Fruit fly (Drosophila melanogaster): Measurements from ENCODE around the gene CG8188.

The CG8188 gene

DNA sequence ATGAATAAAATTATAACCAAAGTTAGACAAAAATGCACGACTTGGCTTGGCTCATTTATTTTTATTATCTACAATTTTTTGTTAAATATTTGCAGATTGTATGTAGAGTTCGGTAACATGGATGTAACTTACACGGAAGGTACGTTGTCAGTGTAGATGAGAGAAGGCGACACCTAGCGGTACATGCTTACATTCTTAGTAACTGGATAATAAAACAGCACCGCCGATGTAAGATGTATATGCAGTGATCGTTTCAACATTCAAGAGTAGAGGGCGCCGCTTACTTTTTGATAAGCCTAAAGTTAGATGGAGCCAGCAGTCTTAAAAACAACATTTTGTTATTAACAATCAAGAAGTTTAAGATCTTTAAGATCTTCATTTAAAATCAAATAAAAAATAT lies 48.8 kb upstream of the CG8188 start (continued):
- peak; percentile 61 for TF ChIP-seq mam (GFP tag; optimal IDR thresholded peaks at IDR 0.05)
- TF ChIP-seq vfl (GFP tag; optimal IDR thresholded peaks at IDR 0.05) = no peak
- no peak for TF ChIP-seq br (optimal IDR thresholded peaks at IDR 0.05)
- peak; percentile 58 for TF ChIP-seq CoRest (tag; optimal IDR thresholded peaks at IDR 0.05)
- TF ChIP-seq onecut (GFP tag; IDR thresholded peaks at IDR 0.05) = no peak
- TF ChIP-seq CG7357 (GFP tag; IDR thresholded peaks at IDR 0.05) = no peak; the same call in 2 of the 3 replicates
- TF ChIP-seq CG18011 (GFP tag; optimal IDR thresholded peaks at IDR 0.05) = no peak
- TF ChIP-seq phol (tag; optimal IDR thresholded peaks at IDR 0.05) = peak; percentile 30
- no peak for TF ChIP-seq CG2889 (GFP tag; IDR thresholded peaks at IDR 0.05)
- TF ChIP-seq fd96Cb (tag; optimal IDR thresholded peaks at IDR 0.05) = no peak
- TF ChIP-seq D19B (GFP tag; optimal IDR thresholded peaks at IDR 0.05) = no peak
- peak; percentile 19 for TF ChIP-seq Jarid2 (GFP tag; optimal IDR thresholded peaks at IDR 0.05)
- no peak for TF ChIP-seq CG3407 (GFP tag; optimal IDR thresholded peaks at IDR 0.05)
- TF ChIP-seq CHES-1-like (GFP tag; optimal IDR thresholded peaks at IDR 0.05) = peak; percentile 25
- peak; percentile 66 for TF ChIP-seq HmgZ (tag; optimal IDR thresholded peaks at IDR 0.05)
- TF ChIP-seq ro (GFP tag; IDR thresholded peaks at IDR 0.05) = no peak
- TF ChIP-seq HmgD (GFP tag; optimal IDR thresholded peaks at IDR 0.05) = peak; percentile 73
- TF ChIP-seq CG3163 (GFP tag; optimal IDR thresholded peaks at IDR 0.05) = peak; percentile 46
- 0 out of 4 replicates have a peak, but pooled peaks have one; percentile 63 for TF ChIP-seq chinmo (GFP tag; IDR thresholded peaks at IDR 0.05; ENCODE audit: partially characterized antibody)
- no peak for TF ChIP-seq MBD-R2 (GFP tag; IDR thresholded peaks at IDR 0.05)
- peak; percentile 14; the same call in 1 of the 2 replicates for TF ChIP-seq klu (GFP tag; IDR thresholded peaks at IDR 0.05)
- TF ChIP-seq Aef1 (GFP tag; IDR thresholded peaks at IDR 0.05) = peak; percentile 15; the same call in 1 of the 3 replicates
- TF ChIP-seq Opbp (GFP tag; IDR thresholded peaks at IDR 0.05; ENCODE audit: partially characterized antibody) = no peak; the same call in 2 of the 3 replicates
- no peak for TF ChIP-seq sima (GFP tag; optimal IDR thresholded peaks at IDR 0.05)
- TF ChIP-seq Blimp-1 (GFP tag; optimal IDR thresholded peaks at IDR 0.05) = peak; percentile 3
- TF ChIP-seq bigmax (GFP tag; optimal IDR thresholded peaks at IDR 0.05) = no peak
- TF ChIP-seq CG17829 (tag; optimal IDR thresholded peaks at IDR 0.05) = peak; percentile 72
- no peak for TF ChIP-seq ATbp (GFP tag; optimal IDR thresholded peaks at IDR 0.05)
- TF ChIP-seq MESR4 (GFP tag; optimal IDR thresholded peaks at IDR 0.05) = no peak
- TF ChIP-seq D19A (tag; optimal IDR thresholded peaks at IDR 0.05) = no peak
- 0 out of 3 replicates have a peak, but pooled peaks have one; percentile 35 for TF ChIP-seq tgo (GFP tag; IDR thresholded peaks at IDR 0.05)
- TF ChIP-seq CG32532 (GFP tag; IDR thresholded peaks at IDR 0.05) = peak; percentile 79
- TF ChIP-seq CG18764 (GFP tag; optimal IDR thresholded peaks at IDR 0.05) = no peak
- TF ChIP-seq lilli (GFP tag; optimal IDR thresholded peaks at IDR 0.05) = peak; percentile 44
- no peak for TF ChIP-seq ham (GFP tag; IDR thresholded peaks at IDR 0.05)
- TF ChIP-seq fd102C (GFP tag; optimal IDR thresholded peaks at IDR 0.05) = no peak
- no peak for TF ChIP-seq twi (tag; optimal IDR thresholded peaks at IDR 0.05)
- no peak for TF ChIP-seq CG4617 (GFP tag; optimal IDR thresholded peaks at IDR 0.05; ENCODE audit: borderline replicate concordance)
- no peak for TF ChIP-seq Bdp1 (GFP tag; optimal IDR thresholded peaks at IDR 0.05)
- TF ChIP-seq cad (GFP tag; optimal IDR thresholded peaks at IDR 0.05) = no peak
- TF ChIP-seq HLH54F (GFP tag; optimal IDR thresholded peaks at IDR 0.05) = peak; percentile 56
- TF ChIP-seq CG6689 (GFP tag; IDR thresholded peaks at IDR 0.05) = no peak
- TF ChIP-seq jumu (GFP tag; optimal IDR thresholded peaks at IDR 0.05) = peak; percentile 21
- TF ChIP-seq hkb (optimal IDR thresholded peaks at IDR 0.05) = no peak
- 0 out of 2 replicates have a peak, but pooled peaks have one; percentile 11 for TF ChIP-seq hkb (GFP tag; IDR thresholded peaks at IDR 0.05)
- no peak for TF ChIP-seq CG15073 (GFP tag; optimal IDR thresholded peaks at IDR 0.05)
- TF ChIP-seq Ravus (GFP tag; IDR thresholded peaks at IDR 0.05) = no peak
- TF ChIP-seq Hr78 (GFP tag; optimal IDR thresholded peaks at IDR 0.05) = no peak
- peak; percentile 38 for TF ChIP-seq CG13624 (GFP tag; optimal IDR thresholded peaks at IDR 0.05)
- TF ChIP-seq CG7745 (tag; optimal IDR thresholded peaks at IDR 0.05) = no peak
- no peak for TF ChIP-seq ash1 (GFP tag; optimal IDR thresholded peaks at IDR 0.05)
- no peak for TF ChIP-seq CG1233 (GFP tag; optimal IDR thresholded peaks at IDR 0.05)
